Fruit fly (Drosophila melanogaster) whole organism, wandering third instar larva: ENCODE results near the gene Femcoat.
A peak's percentile ranks its signal among the peaks of the same experiment; 100 is the strongest.

ENCODE experiments used
- Abd-B ChIP-seq: fragments of >200 bp; optimal IDR thresholded peaks from 2 replicates; lab custom pipeline; 2017; ENCODE audit warnings: missing biosample characterization, missing genetic modification characterization
- CG32264 ChIP-seq: fragments of 200-800 bp; sonication (Bioruptor generic); optimal IDR thresholded peaks from 2 replicates; lab custom pipeline; 2016; ENCODE audit warnings: missing biosample characterization, missing genetic modification characterization
- CG9705 ChIP-seq: fragments of 200-800 bp; sonication (Bioruptor generic); optimal IDR thresholded peaks from 2 replicates; lab custom pipeline; 2018; ENCODE audit warnings: missing biosample characterization, mild to moderate bottlenecking, missing genetic modification characterization
- CrebA ChIP-seq: fragments of 200-800 bp; sonication (Bioruptor generic); optimal IDR thresholded peaks from 2 replicates; lab custom pipeline; 2016; ENCODE audit warnings: missing biosample characterization, mild to moderate bottlenecking, missing genetic modification characterization, borderline replicate concordance
- Dfd ChIP-seq: fragments of >200 bp; optimal IDR thresholded peaks from 2 replicates; lab custom pipeline; 2017; ENCODE audit warnings: missing biosample characterization, missing genetic modification characterization
- Dif ChIP-seq: fragments of 200-275, 200-300 bp; sonication (Bioruptor generic); optimal IDR thresholded peaks from 2 replicates; lab custom pipeline; 2018; ENCODE audit warnings: missing biosample characterization, missing genetic modification characterization; ENCODE audit not compliant: partially characterized antibody
- GATAd ChIP-seq: sonication (Bioruptor generic); optimal IDR thresholded peaks from 2 replicates; lab custom pipeline; 2016; ENCODE audit warnings: missing biosample characterization, missing genetic modification characterization
- HLH106 ChIP-seq: fragments of 200-800 bp; optimal IDR thresholded peaks from 3 replicates; lab custom pipeline; 2019; ENCODE audit warnings: missing biosample characterization, mild to moderate bottlenecking, missing genetic modification characterization, moderate library complexity
- Hnf4 ChIP-seq: fragments of 200-800 bp; sonication (Bioruptor generic); optimal IDR thresholded peaks from 2 replicates; lab custom pipeline; 2016; ENCODE audit warnings: missing biosample characterization, mild to moderate bottlenecking, missing genetic modification characterization
- Hr78 ChIP-seq: fragments of >200 bp; optimal IDR thresholded peaks from 2 replicates; lab custom pipeline; 2017; ENCODE audit warnings: missing biosample characterization, missing genetic modification characterization
- Hr83 ChIP-seq: fragments of 200-300 bp; sonication (Bioruptor generic); optimal IDR thresholded peaks from 2 replicates; lab custom pipeline; 2016; ENCODE audit warnings: missing biosample characterization, mild to moderate bottlenecking, missing genetic modification characterization, moderate library complexity; ENCODE audit not compliant: poor library complexity, severe bottlenecking
- Jra ChIP-seq: sonication (Bioruptor generic); optimal IDR thresholded peaks from 2 replicates; lab custom pipeline; 2016; ENCODE audit warnings: missing biosample characterization, missing genetic modification characterization
- Mio ChIP-seq: sonication (Bioruptor generic); optimal IDR thresholded peaks from 2 replicates; lab custom pipeline; 2016; ENCODE audit warnings: missing biosample characterization, missing genetic modification characterization
- Myc ChIP-seq: fragments of >200 bp; optimal IDR thresholded peaks from 2 replicates; lab custom pipeline; 2017
- N ChIP-seq: fragments of >200 bp; optimal IDR thresholded peaks from 2 replicates; lab custom pipeline; 2018; ENCODE audit warnings: missing biosample characterization, missing external identifiers, missing genetic modification characterization
- OdsH ChIP-seq: fragments of 200-800 bp; sonication (Bioruptor generic); optimal IDR thresholded peaks from 2 replicates; lab custom pipeline; 2016; ENCODE audit warnings: missing biosample characterization, mild to moderate bottlenecking, missing genetic modification characterization
- Rel ChIP-seq, 2 experiments: fragments of 200-800 bp; sonication (Bioruptor generic) in 1 of 2; optimal IDR thresholded peaks; 2 replicates in 1 of 2; 3 replicates in 1 of 2; lab custom pipeline; 2016 to 2019; ENCODE audit warnings: mild to moderate bottlenecking in 2 of 2, missing biosample characterization in 2 of 2, missing genetic modification characterization in 2 of 2, moderate library complexity in 1 of 2
- Sp1 ChIP-seq: fragments of 200-800 bp; sonication (Bioruptor generic); optimal IDR thresholded peaks from 3 replicates; lab custom pipeline; 2019; ENCODE audit warnings: missing biosample characterization, mild to moderate bottlenecking, missing genetic modification characterization, moderate library complexity
- Vsx2 ChIP-seq: fragments of 200-300, 225-300 bp; sonication (Bioruptor generic); optimal IDR thresholded peaks from 2 replicates; lab custom pipeline; 2018; ENCODE audit warnings: missing biosample characterization, missing genetic modification characterization; ENCODE audit not compliant: partially characterized antibody
- br ChIP-seq: fragments of 200-800 bp; sonication (Bioruptor generic); optimal IDR thresholded peaks from 2 replicates; lab custom pipeline; 2016; ENCODE audit warnings: missing biosample characterization, missing genetic modification characterization
- brk ChIP-seq: fragments of 200-800 bp; sonication (Bioruptor generic); optimal IDR thresholded peaks from 2 replicates; lab custom pipeline; 2016; ENCODE audit warnings: missing biosample characterization, mild to moderate bottlenecking, missing genetic modification characterization
- dl ChIP-seq, 2 experiments: fragments of 175-275, 200-275 bp in 1 of 2; fragments of 200-275 bp in 1 of 2; sonication (Bioruptor generic); optimal IDR thresholded peaks; lab custom pipeline; 2018; ENCODE audit warnings: mild to moderate bottlenecking in 2 of 2, missing biosample characterization in 2 of 2, missing genetic modification characterization in 2 of 2, moderate library complexity in 2 of 2; ENCODE audit not compliant: partially characterized antibody in 2 of 2, insufficient read depth in 1 of 2
- dmrt93B ChIP-seq: fragments of 200-800 bp; sonication (Bioruptor generic); optimal IDR thresholded peaks from 2 replicates; lab custom pipeline; 2018; ENCODE audit warnings: missing biosample characterization, mild to moderate bottlenecking, missing genetic modification characterization
- dsf ChIP-seq: sonication (Bioruptor generic); optimal IDR thresholded peaks from 2 replicates; lab custom pipeline; 2016; ENCODE audit warnings: missing biosample characterization, missing genetic modification characterization, borderline replicate concordance
- ey ChIP-seq: fragments of 200-800 bp; sonication (Bioruptor generic); optimal IDR thresholded peaks from 2 replicates; lab custom pipeline; 2016; ENCODE audit warnings: missing biosample characterization, missing genetic modification characterization
- foxo ChIP-seq, 2 experiments: fragments of 200-800 bp; sonication (Bioruptor generic); optimal IDR thresholded peaks; 2 replicates in 1 of 2; 3 replicates in 1 of 2; lab custom pipeline; 2016 to 2017; ENCODE audit warnings: missing biosample characterization in 2 of 2, missing genetic modification characterization in 2 of 2
- fru ChIP-seq: fragments of 200-800 bp; sonication (Bioruptor generic); optimal IDR thresholded peaks from 3 replicates; lab custom pipeline; 2016; ENCODE audit warnings: missing biosample characterization, mild to moderate bottlenecking, missing genetic modification characterization
- h ChIP-seq: fragments of 200-800 bp; sonication (Bioruptor generic); optimal IDR thresholded peaks from 3 replicates; lab custom pipeline; 2016; ENCODE audit warnings: missing biosample characterization, mild to moderate bottlenecking, missing genetic modification characterization
- jim ChIP-seq: fragments of 175-275, 200-325 bp; sonication (Bioruptor generic); optimal IDR thresholded peaks from 2 replicates; lab custom pipeline; 2016; ENCODE audit warnings: missing biosample characterization, mild to moderate bottlenecking, missing genetic modification characterization
- lola ChIP-seq: fragments of >200 bp; optimal IDR thresholded peaks from 2 replicates; lab custom pipeline; 2017; ENCODE audit warnings: missing biosample characterization, missing genetic modification characterization
- pan ChIP-seq: fragments of >200 bp; optimal IDR thresholded peaks from 2 replicates; lab custom pipeline; 2017
- psq ChIP-seq: fragments of 200-800 bp; sonication (Bioruptor generic); optimal IDR thresholded peaks from 3 replicates; lab custom pipeline; 2017; ENCODE audit warnings: missing biosample characterization, mild to moderate bottlenecking, missing genetic modification characterization, moderate library complexity
- rgr ChIP-seq: fragments of 200-800 bp; sonication (Bioruptor generic); optimal IDR thresholded peaks from 3 replicates; lab custom pipeline; 2016; ENCODE audit warnings: missing biosample characterization, mild to moderate bottlenecking, missing genetic modification characterization
- sage ChIP-seq: fragments of 200-800 bp; sonication (Bioruptor generic); optimal IDR thresholded peaks from 2 replicates; lab custom pipeline; 2016; ENCODE audit warnings: missing biosample characterization, mild to moderate bottlenecking, missing genetic modification characterization
- sv ChIP-seq: fragments of 200-800 bp; sonication (Bioruptor generic); optimal IDR thresholded peaks from 3 replicates; lab custom pipeline; 2016; ENCODE audit warnings: missing biosample characterization, missing genetic modification characterization
- tai ChIP-seq: sonication (Bioruptor generic); optimal IDR thresholded peaks from 2 replicates; lab custom pipeline; 2016; ENCODE audit warnings: missing biosample characterization, missing genetic modification characterization
- usp ChIP-seq: fragments of >200 bp; optimal IDR thresholded peaks from 2 replicates; lab custom pipeline; 2017; ENCODE audit warnings: missing biosample characterization, missing genetic modification characterization
- woc ChIP-seq: sonication (Bioruptor generic); optimal IDR thresholded peaks from 2 replicates; lab custom pipeline; 2016; ENCODE audit warnings: missing biosample characterization, mild to moderate bottlenecking, missing genetic modification characterization

The Femcoat gene

dm6 chrX:4203713-4204447 is 38.7 kb downstream of the Femcoat start:
- TF ChIP-seq Vsx2 (GFP tag; lab: Kevin White, UChicago), result no peak
- TF ChIP-seq psq (GFP tag; lab: Kevin White, UChicago), result peak; percentile 4

dm6 chrX:4202235-4202794 is 40.3 kb downstream of the Femcoat start:
- TF ChIP-seq Hr78, result no peak
- no peak for TF ChIP-seq br (GFP tag; lab: Kevin White, UChicago)
- no peak for TF ChIP-seq sv (GFP tag; lab: Kevin White, UChicago)
- no peak for TF ChIP-seq lola (GFP tag; lab: Kevin White, UChicago)
- TF ChIP-seq CrebA (GFP tag; lab: Kevin White, UChicago), result no peak
- no peak for TF ChIP-seq brk (GFP tag; lab: Kevin White, UChicago)
- TF ChIP-seq foxo (GFP tag; optimal IDR thresholded peaks at IDR 0.05; lab: Kevin White, UChicago), result no peak
- TF ChIP-seq Dfd (GFP tag; lab: Kevin White, UChicago), result no peak
- TF ChIP-seq, all 38 proteins: peak for 0

- TF ChIP-seq psq (GFP tag; lab: Kevin White, UChicago) (peak; percentile 19), Jra (no peak)
Observed at dm6 chrX:4200612-4201011, 42.0 kb downstream of the Femcoat start.

- TF ChIP-seq tai (GFP tag; lab: Kevin White, UChicago) (no peak), OdsH (GFP tag; lab: Kevin White, UChicago) (no peak)
Observed at dm6 chrX:4198769-4199168, 43.9 kb downstream of the Femcoat start.

- TF ChIP-seq Dif (no peak), usp (GFP tag; lab: Kevin White, UChicago) (no peak), dl (GFP tag; optimal IDR thresholded peaks at IDR 0.05; lab: Kevin White, UChicago; ENCODE audit: insufficient read depth in 1 of 2, partially characterized antibody in 2 of 2) (no peak), rgr (peak; percentile 44), psq (GFP tag; lab: Kevin White, UChicago) (peak; percentile 44), tai (GFP tag; lab: Kevin White, UChicago) (no peak), Myc (no peak), Hr83 (no peak), lola (GFP tag; lab: Kevin White, UChicago) (no peak), dmrt93B (peak; percentile 40), Jra (no peak), sv (GFP tag; lab: Kevin White, UChicago) (no peak), Abd-B (GFP tag; lab: Kevin White, UChicago) (no peak), sage (GFP tag; lab: Kevin White, UChicago) (no peak), pan (lab: Kevin White, UChicago) (no peak), OdsH (GFP tag; lab: Kevin White, UChicago) (peak; percentile 53), Rel (GFP tag; optimal IDR thresholded peaks at IDR 0.05; lab: Kevin White, UChicago) (no peak), Rel (tag; optimal IDR thresholded peaks at IDR 0.05; lab: Kevin White, UChicago) (no peak), Hr78 (no peak), br (GFP tag; lab: Kevin White, UChicago) (peak; percentile 54), h (GFP tag; lab: Kevin White, UChicago) (peak; percentile 76), ey (GFP tag; lab: Kevin White, UChicago) (peak; percentile 51), Hnf4 (GFP tag; lab: Kevin White, UChicago) (peak; percentile 44), Sp1 (GFP tag; lab: Kevin White, UChicago) (peak; percentile 2), HLH106 (tag; lab: Kevin White, UChicago) (peak; percentile 55), foxo (GFP tag; optimal IDR thresholded peaks at IDR 0.05; lab: Kevin White, UChicago) (peak in 1 of 2 experiments; percentile 63), N (no peak), CG9705 (no peak), Vsx2 (GFP tag; lab: Kevin White, UChicago) (no peak), GATAd (GFP tag; lab: Kevin White, UChicago) (no peak), brk (GFP tag; lab: Kevin White, UChicago) (peak; percentile 37), CrebA (GFP tag; lab: Kevin White, UChicago) (no peak), woc (GFP tag; lab: Kevin White, UChicago) (peak; percentile 1), Dfd (GFP tag; lab: Kevin White, UChicago) (no peak), fru (peak; percentile 54), jim (GFP tag; lab: Kevin White, UChicago) (no peak), Mio (GFP tag; lab: Kevin White, UChicago) (no peak), dsf (GFP tag; lab: Kevin White, UChicago) (no peak), CG32264 (GFP tag; lab: Kevin White, UChicago) (no peak)
Observed at dm6 chrX:4197463-4197862, 45.2 kb downstream of the Femcoat start.
